Worm (Caenorhabditis elegans): ENCODE measurements around the gene W01B6.4.

DNA sequence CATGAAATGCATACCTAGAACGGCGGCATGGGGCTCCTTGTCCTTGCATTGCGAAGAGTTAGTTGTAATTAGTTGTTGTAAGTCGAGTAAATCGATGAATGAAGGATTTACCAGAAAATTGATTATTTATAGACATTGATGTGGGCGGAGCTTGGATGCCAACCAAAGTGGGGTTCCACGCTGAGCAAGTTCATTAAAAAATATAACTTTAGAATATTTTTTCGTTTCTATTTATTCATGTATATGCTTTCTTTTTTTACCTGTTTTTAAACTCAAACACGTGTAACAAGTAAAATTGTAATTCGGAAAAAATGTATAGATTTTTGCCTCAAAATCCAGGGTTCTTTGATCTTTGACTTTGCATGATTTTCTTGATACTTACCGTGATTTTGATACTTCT is 47.7 kb upstream of the W01B6.4 start, which contains the start of gene gipc-2:
- no peak for TF ChIP-seq ref-1 (GFP tag; conservative IDR thresholded peaks at IDR 0.05)
- TF ChIP-seq flt-1 (GFP tag; IDR thresholded peaks at IDR 0.05): no peak
